Worm (Caenorhabditis elegans): ENCODE results near the gene R02D5.1.

The R02D5.1 gene

DNA sequence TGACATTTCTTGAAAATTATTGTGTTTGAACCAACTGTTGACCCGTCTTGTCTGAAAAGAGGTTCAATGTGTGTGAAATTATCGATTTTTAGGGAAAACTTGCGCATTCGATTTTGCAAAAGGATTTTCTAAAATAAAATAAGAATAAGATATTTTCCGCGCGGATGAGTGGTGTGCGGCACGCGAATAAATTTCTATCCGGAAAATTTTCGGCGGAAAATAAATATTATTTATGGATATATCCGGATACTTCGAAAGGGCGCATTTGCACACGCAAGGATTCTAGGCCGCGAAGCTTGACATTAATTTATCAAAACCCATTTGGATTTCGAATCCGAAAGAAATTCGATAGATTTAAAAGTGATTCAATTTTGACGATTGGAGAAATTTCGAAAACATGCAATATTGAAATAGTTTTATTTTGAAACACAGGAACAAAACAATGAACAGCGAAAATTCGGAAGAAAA is 37.8 kb downstream of the R02D5.1 start, which contains the start of gene rike-1:
Gene rike-1, minus strand, starts transcription at position 51 of the 468 bp plus-strand sequence.
- TF ChIP-seq sea-1 (GFP tag; conservative IDR thresholded peaks at IDR 0.05) (no peak), ceh-36 (tag; optimal IDR thresholded peaks at IDR 0.05) (no peak), tbx-37 (GFP tag; conservative IDR thresholded peaks at IDR 0.05) (no peak), tbx-11 (GFP tag; IDR thresholded peaks at IDR 0.05) (no peak), pes-1 (GFP tag; IDR thresholded peaks at IDR 0.05) (no peak), B0310.2 (tag; optimal IDR thresholded peaks at IDR 0.05) (no peak), scrt-1 (GFP tag; IDR thresholded peaks at IDR 0.05) (no peak), ets-7 (tag; optimal IDR thresholded peaks at IDR 0.05) (no peak), ceh-13 (GFP tag; optimal IDR thresholded peaks at IDR 0.05) (no peak), tra-4 (tag; optimal IDR thresholded peaks at IDR 0.05) (no peak), ama-1 (optimal IDR thresholded peaks at IDR 0.05) (no peak)

DNA sequence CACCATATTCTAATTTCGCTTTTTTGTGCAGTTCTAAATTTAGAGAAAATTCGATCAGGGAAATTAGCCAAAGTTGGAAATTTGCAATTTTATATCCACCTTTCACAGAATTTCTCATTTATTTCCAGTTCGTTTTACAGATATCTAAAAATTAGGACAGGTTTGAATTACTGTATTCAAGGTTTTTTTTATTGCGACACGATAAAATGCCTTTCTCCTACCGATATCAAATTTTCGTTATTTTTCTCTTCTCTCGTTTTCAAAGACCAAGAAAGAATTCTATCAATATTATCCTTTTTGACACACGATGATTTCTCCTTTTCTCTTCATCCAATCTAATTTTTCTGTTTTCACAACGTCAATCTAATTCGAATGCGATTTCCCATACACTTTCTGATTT is 38.5 kb downstream of the R02D5.1 start, which contains the start of gene C53A5.13:
Gene C53A5.13, plus strand, starts transcription at position 301 of the 400 bp plus-strand sequence.
- TF ChIP-seq ama-1 (optimal IDR thresholded peaks at IDR 0.05): no peak
- TF ChIP-seq flt-1 (GFP tag; IDR thresholded peaks at IDR 0.05): no peak
- TF ChIP-seq tra-4 (tag; optimal IDR thresholded peaks at IDR 0.05): no peak

ce11 chrV:14548510-14548909 is 40.5 kb downstream of the R02D5.1 start:
- TF ChIP-seq ama-1 (optimal IDR thresholded peaks at IDR 0.05) (no peak), flt-1 (GFP tag; IDR thresholded peaks at IDR 0.05) (no peak), pes-1 (GFP tag; IDR thresholded peaks at IDR 0.05) (no peak), B0310.2 (tag; optimal IDR thresholded peaks at IDR 0.05) (no peak), sea-1 (GFP tag; conservative IDR thresholded peaks at IDR 0.05) (no peak), F13C5.2 (tag; optimal IDR thresholded peaks at IDR 0.05) (no peak), ets-7 (tag; optimal IDR thresholded peaks at IDR 0.05) (no peak), tbx-37 (GFP tag; conservative IDR thresholded peaks at IDR 0.05) (no peak), scrt-1 (GFP tag; IDR thresholded peaks at IDR 0.05) (no peak), hmg-4 (GFP tag; optimal IDR thresholded peaks at IDR 0.05) (no peak), hmbx-1 (tag; optimal IDR thresholded peaks at IDR 0.05) (no peak), ceh-36 (tag; optimal IDR thresholded peaks at IDR 0.05) (no peak), tra-4 (tag; optimal IDR thresholded peaks at IDR 0.05) (no peak), aly-1 (tag; optimal IDR thresholded peaks at IDR 0.05) (no peak), tbx-11 (GFP tag; IDR thresholded peaks at IDR 0.05) (no peak), hnd-1 (tag; optimal IDR thresholded peaks at IDR 0.05) (no peak), ceh-13 (GFP tag; optimal IDR thresholded peaks at IDR 0.05) (no peak)

DNA sequence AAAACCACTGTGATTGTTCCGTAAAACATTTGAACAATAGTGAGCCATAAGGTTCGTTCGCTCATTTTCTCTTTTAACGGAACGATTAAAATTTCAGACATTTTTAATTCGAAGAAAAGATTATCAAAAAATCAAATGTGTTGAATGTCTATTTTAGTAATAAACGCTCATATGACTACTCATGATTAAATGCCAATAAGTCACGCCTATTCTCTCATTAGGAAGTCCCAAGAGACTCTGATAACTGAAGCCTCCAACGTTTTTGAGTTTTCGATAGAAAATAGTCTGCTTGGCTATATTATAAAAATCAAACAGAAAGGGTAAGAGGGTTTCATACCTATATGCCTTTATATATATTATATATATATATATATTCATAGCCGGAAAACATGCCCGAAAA is 48.1 kb downstream of the R02D5.1 start, which contains the start of gene srg-47:
Gene srg-47, minus strand, starts transcription at position 101 of the 400 bp plus-strand sequence.
- TF ChIP-seq hmg-4 (GFP tag; optimal IDR thresholded peaks at IDR 0.05): no peak
- no peak for TF ChIP-seq ceh-36 (tag; optimal IDR thresholded peaks at IDR 0.05)
- TF ChIP-seq hnd-1 (tag; optimal IDR thresholded peaks at IDR 0.05): no peak
- no peak for TF ChIP-seq ama-1 (optimal IDR thresholded peaks at IDR 0.05)
- no peak for TF ChIP-seq flt-1 (GFP tag; IDR thresholded peaks at IDR 0.05)
- no peak for TF ChIP-seq pes-1 (GFP tag; IDR thresholded peaks at IDR 0.05)
- no peak for TF ChIP-seq ets-7 (tag; optimal IDR thresholded peaks at IDR 0.05)

DNA sequence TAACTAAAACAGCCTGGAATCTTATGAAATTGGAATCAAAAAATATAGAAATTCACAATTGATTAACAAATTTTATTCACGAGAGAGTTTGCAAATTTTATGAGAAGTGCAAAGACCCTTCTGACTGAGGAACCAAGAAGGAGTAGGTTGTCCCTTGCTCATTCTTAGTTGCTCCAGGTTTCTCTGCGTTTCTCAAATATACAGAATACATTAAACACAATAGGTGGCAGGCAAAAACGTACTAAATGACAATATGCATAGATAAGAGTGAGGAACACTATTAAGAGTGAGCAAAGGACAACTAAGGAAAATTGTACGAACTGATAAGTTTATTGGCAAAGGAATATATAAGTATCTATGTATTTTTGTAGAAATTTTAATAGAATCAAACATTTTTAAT is 50.7 kb downstream of the R02D5.1 start, which contains the start of gene C53A5.9:
Gene C53A5.9, minus strand, starts transcription at position 101 of the 400 bp plus-strand sequence.
- no peak for TF ChIP-seq B0310.2 (tag; optimal IDR thresholded peaks at IDR 0.05)
- no peak for TF ChIP-seq tbx-37 (GFP tag; conservative IDR thresholded peaks at IDR 0.05)
- TF ChIP-seq ama-1 (optimal IDR thresholded peaks at IDR 0.05): no peak
- TF ChIP-seq flt-1 (GFP tag; IDR thresholded peaks at IDR 0.05): no peak
- TF ChIP-seq pes-1 (GFP tag; IDR thresholded peaks at IDR 0.05): no peak
- TF ChIP-seq hnd-1 (tag; optimal IDR thresholded peaks at IDR 0.05): no peak
- TF ChIP-seq tra-4 (tag; optimal IDR thresholded peaks at IDR 0.05): no peak
- no peak for TF ChIP-seq aly-1 (tag; optimal IDR thresholded peaks at IDR 0.05)
- TF ChIP-seq ceh-36 (tag; optimal IDR thresholded peaks at IDR 0.05): no peak
- no peak for TF ChIP-seq F13C5.2 (tag; optimal IDR thresholded peaks at IDR 0.05)
- no peak for TF ChIP-seq hmg-4 (GFP tag; optimal IDR thresholded peaks at IDR 0.05)
- no peak for TF ChIP-seq ets-7 (tag; optimal IDR thresholded peaks at IDR 0.05)
- TF ChIP-seq sea-1 (GFP tag; conservative IDR thresholded peaks at IDR 0.05): no peak
- no peak for TF ChIP-seq scrt-1 (GFP tag; IDR thresholded peaks at IDR 0.05)
- no peak for TF ChIP-seq tbx-11 (GFP tag; IDR thresholded peaks at IDR 0.05)
- TF ChIP-seq hmbx-1 (tag; optimal IDR thresholded peaks at IDR 0.05): no peak
- TF ChIP-seq ceh-13 (GFP tag; optimal IDR thresholded peaks at IDR 0.05): no peak
